Worm (Caenorhabditis elegans) whole organism, mixed stage, embryonic: ENCODE results near the gene grsp-1.

Experiments used
- M03D4.4 ChIP-seq: sonication (generic microtip); optimal IDR thresholded peaks from 2 replicates; lab custom pipeline; 2017; ENCODE audit warnings: mild to moderate bottlenecking, missing genetic modification characterization, missing compliant biosample characterization
- bed-3 ChIP-seq: fragments of 200-800 bp; sonication (Bioruptor generic); optimal IDR thresholded peaks from 3 replicates; lab custom pipeline; 2018; ENCODE audit warnings: mild to moderate bottlenecking, missing genetic modification characterization, moderate library complexity, missing compliant biosample characterization
- elt-1 ChIP-seq: sonication (generic microtip); optimal IDR thresholded peaks from 2 replicates; lab custom pipeline; 2017; ENCODE audit warnings: missing genetic modification characterization, mild to moderate bottlenecking, missing compliant biosample characterization, antibody characterized with exemption, moderate library complexity, borderline replicate concordance; ENCODE audit not compliant: insufficient read depth
- lsy-2 ChIP-seq: fragments of 150-350 bp; optimal IDR thresholded peaks from 2 replicates; lab custom pipeline; 2014; ENCODE audit warnings: missing biosample characterization, missing genetic modification characterization
- mab-5 ChIP-seq: fragments of 150-350 bp; optimal IDR thresholded peaks from 2 replicates; lab custom pipeline; 2014; ENCODE audit warnings: missing biosample characterization, missing genetic modification characterization
- nhr-237 ChIP-seq: fragments of 150-350 bp; optimal IDR thresholded peaks from 2 replicates; lab custom pipeline; 2014; ENCODE audit warnings: missing biosample characterization, missing genetic modification characterization
- pha-4 ChIP-seq: fragments of 150-350 bp; optimal IDR thresholded peaks from 2 replicates; lab custom pipeline; 2018; ENCODE audit warnings: missing biosample characterization, missing genetic modification reagents, missing genetic modification characterization
- snpc-4 ChIP-seq: fragments of 150-350 bp; optimal IDR thresholded peaks from 2 replicates; lab custom pipeline; 2014; ENCODE audit warnings: missing biosample characterization, missing genetic modification characterization
- sptf-1 ChIP-seq: sonication (generic microtip); optimal IDR thresholded peaks from 2 replicates; lab custom pipeline; 2017; ENCODE audit warnings: mild to moderate bottlenecking, missing genetic modification characterization, moderate library complexity, missing compliant biosample characterization
- unc-39 ChIP-seq: fragments of 150-350 bp; optimal IDR thresholded peaks from 2 replicates; lab custom pipeline; 2014; ENCODE audit warnings: missing biosample characterization, missing genetic modification characterization

DNA sequence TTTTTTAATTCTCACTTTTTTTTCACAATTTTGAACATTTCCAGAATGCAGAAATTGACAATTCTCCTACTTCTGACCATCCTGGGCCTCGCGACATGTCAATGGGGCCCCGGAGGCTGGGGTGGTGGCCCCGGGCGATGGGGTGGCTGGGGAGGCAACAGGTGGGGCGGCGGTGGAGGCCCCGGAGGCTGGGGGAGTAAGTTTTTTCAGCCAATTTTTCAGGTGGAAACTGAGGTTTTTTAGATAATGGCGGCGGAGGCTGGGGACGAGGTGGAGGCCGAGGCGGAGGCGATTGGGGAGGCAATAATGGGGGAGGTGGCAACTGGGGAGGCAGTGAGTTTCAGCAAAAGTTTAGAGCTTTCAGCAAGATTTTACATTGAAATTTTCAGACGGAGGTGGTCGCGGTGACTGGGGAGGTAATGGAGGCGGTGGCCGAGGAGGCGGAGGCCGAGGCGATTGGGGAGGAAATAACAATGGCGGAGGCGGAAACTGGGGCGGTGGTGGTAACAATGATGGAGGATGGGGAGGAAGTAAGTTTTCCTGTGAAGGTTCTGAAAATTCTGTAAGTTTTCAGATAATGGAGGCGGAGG lies 919 bp downstream of the grsp-1 start:
- no peak for TF ChIP-seq sptf-1 (tag; lab: Kevin White, UChicago)
- no peak for TF ChIP-seq elt-1 (tag; lab: Kevin White, UChicago)
- TF ChIP-seq M03D4.4 (tag; lab: Kevin White, UChicago), result no peak
- no peak for TF ChIP-seq pha-4 (tag; lab: Kevin White, UChicago)
- no peak for TF ChIP-seq lsy-2 (tag; lab: Kevin White, UChicago)
- TF ChIP-seq nhr-237, result no peak
- TF ChIP-seq snpc-4 (tag; lab: Kevin White, UChicago), result no peak
- TF ChIP-seq bed-3 (GFP tag; lab: Kevin White, UChicago), result no peak
- TF ChIP-seq unc-39 (tag; lab: Kevin White, UChicago), result no peak
- no peak for TF ChIP-seq mab-5 (tag; lab: Kevin White, UChicago)
